Fruit fly (Drosophila melanogaster): ENCODE data around the gene CG15747.

- TF ChIP-seq psq (optimal IDR thresholded peaks at IDR 0.05) (no peak), h (optimal IDR thresholded peaks at IDR 0.05) (no peak), insv (optimal IDR thresholded peaks at IDR 0.05) (no peak), ttk (optimal IDR thresholded peaks at IDR 0.05) (no peak)
These were observed 41.5 kb upstream of the CG15747 start, which contains the start of gene CG1622 for dm6 chrX:13296405-13297183.

Measured in Kc167 (cell line).